Fruit fly (Drosophila melanogaster) whole organism, embryonic: Measurements from ENCODE around the gene CG9117.

Source experiments
- Atf3 ChIP-seq: fragments of 200-800 bp; sonication (Bioruptor generic); optimal IDR thresholded peaks from 3 replicates; lab custom pipeline; 2016; ENCODE audit warnings: missing biosample characterization, missing genetic modification characterization
- B-H1 ChIP-seq: fragments of 200-800 bp; sonication (Bioruptor generic); IDR thresholded peaks from 3 replicates; pipeline ENCODE4 v1.3.6; 2022; ENCODE audit warnings: missing biosample characterization, missing genetic modification characterization
- CG10209 ChIP-seq: fragments of 200-800 bp; sonication (Bioruptor generic); optimal IDR thresholded peaks from 3 replicates; lab custom pipeline; 2017; ENCODE audit warnings: missing biosample characterization, mild to moderate bottlenecking, missing genetic modification characterization, missing genetic modification reagents
- CG10267 ChIP-seq: fragments of 200-800 bp; sonication (Bioruptor generic); optimal IDR thresholded peaks from 2 replicates; lab custom pipeline; 2018; ENCODE audit warnings: missing biosample characterization, mild to moderate bottlenecking, missing genetic modification characterization, moderate library complexity
- CG10979 ChIP-seq: fragments of 200-800 bp; sonication (Bioruptor generic); optimal IDR thresholded peaks from 2 replicates; lab custom pipeline; 2018; ENCODE audit warnings: missing biosample characterization, mild to moderate bottlenecking, missing genetic modification characterization, moderate library complexity
- CG11456 ChIP-seq: fragments of 200-800 bp; sonication (Bioruptor generic); IDR thresholded peaks from 3 replicates; pipeline ENCODE4 v1.3.6; 2022; ENCODE audit warnings: missing biosample characterization, missing genetic modification characterization
- CG1233 ChIP-seq: fragments of 200-800 bp; sonication (Bioruptor generic); optimal IDR thresholded peaks from 4 replicates; lab custom pipeline; 2018; ENCODE audit warnings: missing biosample characterization, mild to moderate bottlenecking, missing genetic modification characterization
- CG12769 ChIP-seq: fragments of 200-800 bp; sonication (Bioruptor generic); optimal IDR thresholded peaks from 2 replicates; lab custom pipeline; 2019; ENCODE audit warnings: missing biosample characterization, mild to moderate bottlenecking, missing genetic modification characterization, moderate library complexity
- CG13624 ChIP-seq: fragments of 200-800 bp; sonication (Bioruptor generic); optimal IDR thresholded peaks from 2 replicates; lab custom pipeline; 2016; ENCODE audit warnings: missing biosample characterization, missing genetic modification characterization
- CG15696 ChIP-seq: fragments of 200-800 bp; sonication (Bioruptor generic); optimal IDR thresholded peaks from 2 replicates; lab custom pipeline; 2019; ENCODE audit warnings: missing biosample characterization, mild to moderate bottlenecking, missing genetic modification characterization, moderate library complexity
- CG1602 ChIP-seq: fragments of 200-800 bp; sonication (Bioruptor generic); optimal IDR thresholded peaks from 3 replicates; lab custom pipeline; 2016; ENCODE audit warnings: missing biosample characterization, missing genetic modification characterization
- CG17361 ChIP-seq: fragments of 200-800 bp; sonication (Bioruptor generic); IDR thresholded peaks from 3 replicates; pipeline ENCODE4 v1.3.6; 2022; ENCODE audit warnings: missing biosample characterization, missing genetic modification characterization
- CG2120 ChIP-seq: fragments of 200-800 bp; sonication (Bioruptor generic); optimal IDR thresholded peaks from 3 replicates; lab custom pipeline; 2016; ENCODE audit warnings: missing biosample characterization, missing genetic modification characterization
- CG2202 ChIP-seq: fragments of 200-800 bp; sonication (Bioruptor generic); optimal IDR thresholded peaks from 2 replicates; lab custom pipeline; 2018; ENCODE audit warnings: missing biosample characterization, mild to moderate bottlenecking, missing genetic modification characterization
- CG2712 ChIP-seq: fragments of 200-800 bp; optimal IDR thresholded peaks from 3 replicates; lab custom pipeline; 2019; ENCODE audit warnings: missing biosample characterization, mild to moderate bottlenecking, missing genetic modification characterization, moderate library complexity
- CG3995 ChIP-seq: fragments of 200-800 bp; sonication (Bioruptor generic); optimal IDR thresholded peaks from 3 replicates; lab custom pipeline; 2016; ENCODE audit warnings: missing biosample characterization, missing genetic modification characterization
- CG4404 ChIP-seq: fragments of 200-800 bp; sonication (Bioruptor generic); IDR thresholded peaks from 2 replicates; pipeline ENCODE4 v1.3.6; 2022; ENCODE audit warnings: missing biosample characterization, missing genetic modification characterization
- CG7372 ChIP-seq: fragments of 200-800 bp; sonication (Bioruptor generic); IDR thresholded peaks from 2 replicates; pipeline ENCODE4 v1.3.6; 2022; ENCODE audit warnings: missing biosample characterization, missing genetic modification characterization
- Chrac-16 ChIP-seq: fragments of 200-800 bp; sonication (Bioruptor generic); optimal IDR thresholded peaks from 3 replicates; lab custom pipeline; 2016; ENCODE audit warnings: missing biosample characterization, missing genetic modification characterization
- Hr78 ChIP-seq, 2 experiments: fragments of 200-800 bp in 1 of 2; fragments of >200 bp in 1 of 2; sonication (Bioruptor generic) in 1 of 2; optimal IDR thresholded peaks; 2 replicates each; lab custom pipeline; 2017 to 2019; ENCODE audit warnings: missing biosample characterization in 2 of 2, missing genetic modification characterization in 2 of 2, mild to moderate bottlenecking in 1 of 2, moderate library complexity in 1 of 2
- Kr ChIP-seq: fragments of 200-800 bp; sonication (Bioruptor generic); optimal IDR thresholded peaks from 2 replicates; lab custom pipeline; 2017; ENCODE audit warnings: missing biosample characterization, mild to moderate bottlenecking, missing genetic modification characterization
- NFAT ChIP-seq: fragments of 200-800 bp; sonication (Bioruptor generic); IDR thresholded peaks from 2 replicates; pipeline ENCODE4 v1.3.6; 2022; ENCODE audit warnings: missing biosample characterization, missing genetic modification characterization
- Optix ChIP-seq: fragments of 200-800 bp; sonication (Bioruptor generic); IDR thresholded peaks from 3 replicates; pipeline ENCODE4 v1.3.6; 2022; ENCODE audit warnings: missing biosample characterization, missing genetic modification characterization
- Ptx1 ChIP-seq: fragments of 200-800 bp; sonication (Bioruptor generic); IDR thresholded peaks from 2 replicates; pipeline ENCODE4 v1.3.6; 2022; ENCODE audit warnings: missing biosample characterization, missing genetic modification characterization
- abd-A ChIP-seq: fragments of 200-800 bp; sonication (Bioruptor generic); optimal IDR thresholded peaks from 3 replicates; lab custom pipeline; 2019; ENCODE audit warnings: missing biosample characterization, mild to moderate bottlenecking, missing genetic modification characterization, moderate library complexity
- ac ChIP-seq: fragments of 200-800 bp; sonication (Bioruptor generic); optimal IDR thresholded peaks from 3 replicates; lab custom pipeline; 2017; ENCODE audit warnings: missing biosample characterization, mild to moderate bottlenecking, missing genetic modification characterization
- aop ChIP-seq: fragments of 200-800 bp; sonication (Bioruptor generic); IDR thresholded peaks from 2 replicates; pipeline ENCODE4 v1.3.6; 2022; ENCODE audit warnings: missing biosample characterization, missing genetic modification characterization
- ara ChIP-seq: fragments of 200-800 bp; sonication (Bioruptor generic); IDR thresholded peaks from 2 replicates; pipeline ENCODE4 v1.3.6; 2022; ENCODE audit warnings: missing biosample characterization, missing genetic modification characterization
- az2 ChIP-seq: fragments of 200-800 bp; sonication (Bioruptor generic); optimal IDR thresholded peaks from 3 replicates; lab custom pipeline; 2016; ENCODE audit warnings: missing biosample characterization, missing genetic modification characterization
- bcd ChIP-seq: fragments of 200-800 bp; sonication (Bioruptor generic); optimal IDR thresholded peaks from 2 replicates; lab custom pipeline; 2017; ENCODE audit warnings: missing biosample characterization, mild to moderate bottlenecking, missing genetic modification characterization
- chn ChIP-seq: fragments of 200-800 bp; sonication (Bioruptor generic); optimal IDR thresholded peaks from 2 replicates; lab custom pipeline; 2016; ENCODE audit warnings: missing biosample characterization, missing genetic modification characterization
- ci ChIP-seq: fragments of 200-800 bp; sonication (Bioruptor generic); IDR thresholded peaks from 3 replicates; pipeline ENCODE4 v1.3.6; 2022; ENCODE audit warnings: missing biosample characterization, missing genetic modification characterization
- dm ChIP-seq: fragments of 200-800 bp; sonication (Bioruptor generic); optimal IDR thresholded peaks from 3 replicates; lab custom pipeline; 2016; ENCODE audit warnings: missing biosample characterization, missing genetic modification characterization
- dpn ChIP-seq, 2 experiments: fragments of 200-800 bp; sonication (Bioruptor generic); optimal IDR thresholded peaks; 3 replicates each; lab custom pipeline; 2016; ENCODE audit warnings: missing biosample characterization in 2 of 2, missing genetic modification characterization in 2 of 2
- ewg ChIP-seq: fragments of 200-800 bp; sonication (Bioruptor generic); optimal IDR thresholded peaks from 3 replicates; lab custom pipeline; 2017; ENCODE audit warnings: mild to moderate bottlenecking, missing biosample characterization, missing genetic modification reagents, missing genetic modification characterization
- gsb-n ChIP-seq: fragments of 200-800 bp; sonication (Bioruptor generic); optimal IDR thresholded peaks from 3 replicates; lab custom pipeline; 2018; ENCODE audit warnings: missing biosample characterization, mild to moderate bottlenecking, missing genetic modification characterization
- lab ChIP-seq: fragments of 200-800 bp; sonication (Bioruptor generic); optimal IDR thresholded peaks from 3 replicates; lab custom pipeline; 2017; ENCODE audit warnings: missing biosample characterization, missing genetic modification characterization, mild to moderate bottlenecking, moderate library complexity, missing genetic modification reagents
- lmd ChIP-seq: fragments of 200-800 bp; sonication (Bioruptor generic); IDR thresholded peaks from 2 replicates; pipeline ENCODE4 v1.3.6; 2022; ENCODE audit warnings: missing biosample characterization, missing genetic modification characterization
- lola ChIP-seq, 3 experiments: fragments of >200 bp in 2 of 3; fragments of 200-800 bp in 1 of 3; sonication (Bioruptor generic) in 1 of 3; optimal IDR thresholded peaks; 2 replicates each; lab custom pipeline; 2017 to 2019; ENCODE audit warnings: missing biosample characterization in 3 of 3, missing genetic modification characterization in 3 of 3, mild to moderate bottlenecking in 1 of 3, moderate library complexity in 1 of 3
- nerfin-1 ChIP-seq: fragments of 200-800 bp; sonication (Bioruptor generic); optimal IDR thresholded peaks from 3 replicates; lab custom pipeline; 2019; ENCODE audit warnings: missing biosample characterization, mild to moderate bottlenecking, missing genetic modification characterization, moderate library complexity
- oc ChIP-seq: fragments of 200-800 bp; sonication (Bioruptor generic); optimal IDR thresholded peaks from 2 replicates; lab custom pipeline; 2018; ENCODE audit warnings: missing biosample characterization, mild to moderate bottlenecking, missing genetic modification characterization, moderate library complexity
- prd ChIP-seq, 3 experiments: fragments of >200 bp in 2 of 3; fragments of 200-800 bp in 1 of 3; sonication (Bioruptor generic) in 1 of 3; optimal IDR thresholded peaks in 2 of 3; IDR thresholded peaks in 1 of 3; 2 replicates in 2 of 3; 3 replicates in 1 of 3; pipeline versions ENCODE4 v1.3.6 to Lab custom; 2017 to 2022; ENCODE audit warnings: missing biosample characterization in 1 of 3, missing genetic modification characterization in 1 of 3
- ro ChIP-seq: fragments of 200-800 bp; sonication (Bioruptor generic); IDR thresholded peaks from 2 replicates; pipeline ENCODE4 v1.3.6; 2022; ENCODE audit warnings: missing biosample characterization, missing genetic modification characterization
- sens ChIP-seq: fragments of 200-800 bp; sonication (Bioruptor generic); peaks from one replicate; lab custom pipeline; 2016; ENCODE audit warnings: missing biosample characterization, missing genetic modification characterization
- sr ChIP-seq: fragments of 200-800 bp; sonication (Bioruptor generic); IDR thresholded peaks from 3 replicates; pipeline ENCODE4 v1.3.6; 2022; ENCODE audit warnings: missing biosample characterization, missing genetic modification characterization
- tna ChIP-seq: fragments of 200-800 bp; sonication (Bioruptor generic); IDR thresholded peaks from 2 replicates; pipeline ENCODE4 v1.3.6; 2022; ENCODE audit warnings: missing biosample characterization, missing genetic modification characterization; ENCODE audit not compliant: partially characterized antibody
- z ChIP-seq: fragments of 200-800 bp; sonication (Bioruptor generic); IDR thresholded peaks from 3 replicates; pipeline ENCODE4 v1.3.6; 2022; ENCODE audit warnings: missing biosample characterization, missing genetic modification characterization
- zen ChIP-seq: fragments of 200-800 bp; sonication (Bioruptor generic); optimal IDR thresholded peaks from 3 replicates; lab custom pipeline; 2018; ENCODE audit warnings: missing biosample characterization, mild to moderate bottlenecking, missing genetic modification characterization, moderate library complexity

CG9117 gene

dm6 chr2L:6019352-6020131 lies 18.2 kb downstream of the CG9117 start, which contains the start of gene H2.0:
H2.0 (minus strand) TSS chr2L:6019402.
- TF ChIP-seq CG10267 (peak; percentile 27), CG15696 (peak; percentile 69), dpn (GFP tag; optimal IDR thresholded peaks at IDR 0.05; lab: Kevin White, UChicago) (peak in 1 of 2 experiments; percentile 23), Kr (GFP tag; lab: Kevin White, UChicago) (peak; percentile 7), lmd (peak; percentile 53), ci (peak; percentile 40; the same call in 1 of the 3 replicates), B-H1 (GFP tag; lab: Robert Waterston, UW) (no peak), chn (peak; percentile 30), z (GFP tag; lab: Robert Waterston, UW) (peak; percentile 61; the same call in 1 of the 3 replicates), lab (peak; percentile 27), lola (GFP tag; optimal IDR thresholded peaks at IDR 0.05; lab: Kevin White, UChicago) (peak in 1 of 3 experiments; percentile 65), Optix (GFP tag; lab: Robert Waterston, UW) (0 out of 3 replicates have a peak, but pooled peaks have one; percentile 16), prd (optimal IDR thresholded peaks at IDR 0.05; lab: Kevin White, UChicago) (no peak), prd (GFP tag; IDR thresholded peaks at IDR 0.05; lab: Robert Waterston, UW) (peak; percentile 50; the same call in 2 of the 3 replicates), CG13624 (GFP tag; lab: Kevin White, UChicago) (no peak), CG2712 (tag; lab: Kevin White, UChicago) (peak; percentile 66), aop (peak; percentile 73; the same call in 1 of the 2 replicates), CG12769 (tag; lab: Kevin White, UChicago) (peak; percentile 34), CG11456 (GFP tag; lab: Robert Waterston, UW) (0 out of 3 replicates have a peak, but pooled peaks have one; percentile 34), CG3995 (GFP tag; lab: Kevin White, UChicago) (no peak), CG10209 (GFP tag; lab: Kevin White, UChicago) (peak; percentile 38), CG17361 (peak; percentile 58; the same call in 2 of the 3 replicates), ara (0 out of 2 replicates have a peak, but pooled peaks have one; percentile 26), CG2202 (tag; lab: Kevin White, UChicago) (peak; percentile 8), Chrac-16 (GFP tag; lab: Kevin White, UChicago) (peak; percentile 18), CG2120 (GFP tag; lab: Kevin White, UChicago) (peak; percentile 29), ro (GFP tag; lab: Robert Waterston, UW) (no peak), zen (peak; percentile 20), dm (GFP tag; lab: Kevin White, UChicago) (peak; percentile 5), CG1233 (GFP tag; lab: Kevin White, UChicago) (peak; percentile 30), bcd (GFP tag; lab: Kevin White, UChicago) (peak; percentile 19), sr (GFP tag; lab: Robert Waterston, UW) (peak; percentile 68; the same call in 2 of the 3 replicates), CG10979 (tag; lab: Kevin White, UChicago) (peak; percentile 60), ewg (GFP tag; lab: Kevin White, UChicago) (peak; percentile 14), abd-A (tag; lab: Kevin White, UChicago) (peak; percentile 52), nerfin-1 (tag; lab: Kevin White, UChicago) (no peak), gsb-n (tag; lab: Kevin White, UChicago) (peak; percentile 10), CG1602 (GFP tag; lab: Kevin White, UChicago) (peak; percentile 41), tna (GFP tag; lab: Robert Waterston, UW) (no peak), Hr78 (GFP tag; optimal IDR thresholded peaks at IDR 0.05; lab: Kevin White, UChicago) (no peak), CG7372 (GFP tag; lab: Robert Waterston, UW) (no peak), Ptx1 (GFP tag; lab: Robert Waterston, UW) (0 out of 2 replicates have a peak, but pooled peaks have one; percentile 15), oc (peak; percentile 6), az2 (GFP tag; lab: Kevin White, UChicago) (peak; percentile 27), sens (GFP tag; lab: Kevin White, UChicago) (peak; percentile 81), NFAT (no peak), Atf3 (GFP tag; lab: Kevin White, UChicago) (no peak), CG4404 (GFP tag; lab: Robert Waterston, UW) (peak; percentile 60), ac (GFP tag; lab: Kevin White, UChicago) (peak; percentile 24)
